Worm (Caenorhabditis elegans): Measurements from ENCODE around the gene T19H12.3.

- no peak for TF ChIP-seq nhr-77 (tag; optimal IDR thresholded peaks at IDR 0.05)
- TF ChIP-seq R02D3.7 (tag; optimal IDR thresholded peaks at IDR 0.05), result no peak
- no peak for TF ChIP-seq aly-2 (tag; optimal IDR thresholded peaks at IDR 0.05)
- no peak for TF ChIP-seq mdl-1 (tag; optimal IDR thresholded peaks at IDR 0.05)
- TF ChIP-seq egl-27 (tag; optimal IDR thresholded peaks at IDR 0.05), result no peak
- no peak for TF ChIP-seq F13H6.1 (tag; optimal IDR thresholded peaks at IDR 0.05)
- TF ChIP-seq unc-62 (GFP tag; optimal IDR thresholded peaks at IDR 0.05), result no peak
- no peak for TF ChIP-seq snpc-4 (tag; optimal IDR thresholded peaks at IDR 0.05)
- no peak for TF ChIP-seq lin-13 (GFP tag; optimal IDR thresholded peaks at IDR 0.05)
Observed at ce11 chrV:4871992-4872391, 13.5 kb upstream of the T19H12.3 start, which contains the start of gene srd-33.

Data from whole organism, L2 larva.